Fruit fly (Drosophila melanogaster) whole organism, embryonic: ENCODE data around the gene Tengl3.

Experiments used
- Awh ChIP-seq: fragments of 200-800 bp; sonication (Bioruptor generic); IDR thresholded peaks from 2 replicates; pipeline ENCODE4, ENCODE4 v1.3.6; 2022; ENCODE audit warnings: missing biosample characterization, missing genetic modification characterization
- CG10267 ChIP-seq: fragments of 200-800 bp; sonication (Bioruptor generic); optimal IDR thresholded peaks from 2 replicates; lab custom pipeline; 2018; ENCODE audit warnings: missing biosample characterization, mild to moderate bottlenecking, missing genetic modification characterization, moderate library complexity
- CG11696 ChIP-seq: fragments of 200-800 bp; sonication (Bioruptor generic); IDR thresholded peaks from 2 replicates; pipeline ENCODE4 v1.3.6; 2022; ENCODE audit warnings: missing biosample characterization, missing genetic modification characterization
- CG14050 ChIP-seq: fragments of 200-800 bp; sonication (Bioruptor generic); IDR thresholded peaks from 3 replicates; pipeline ENCODE4 v1.3.6; 2022; ENCODE audit warnings: missing biosample characterization, missing genetic modification characterization
- CG15696 ChIP-seq: fragments of 200-800 bp; sonication (Bioruptor generic); optimal IDR thresholded peaks from 2 replicates; lab custom pipeline; 2019; ENCODE audit warnings: missing biosample characterization, mild to moderate bottlenecking, missing genetic modification characterization, moderate library complexity
- CG1603 ChIP-seq: fragments of 200-800 bp; sonication (Bioruptor generic); optimal IDR thresholded peaks from 2 replicates; lab custom pipeline; 2019; ENCODE audit warnings: missing biosample characterization, mild to moderate bottlenecking, missing genetic modification characterization, moderate library complexity
- CG2116 ChIP-seq: fragments of 200-800 bp; sonication (Bioruptor generic); optimal IDR thresholded peaks from 3 replicates; lab custom pipeline; 2018; ENCODE audit warnings: missing biosample characterization, mild to moderate bottlenecking, missing genetic modification characterization
- CG2129 ChIP-seq: fragments of 200-800 bp; sonication (Bioruptor generic); IDR thresholded peaks from 2 replicates; pipeline ENCODE4 v1.3.6; 2022; ENCODE audit warnings: missing biosample characterization, missing genetic modification characterization; ENCODE audit not compliant: partially characterized antibody
- CG4328 ChIP-seq: fragments of 200-800 bp; sonication (Bioruptor generic); optimal IDR thresholded peaks from 3 replicates; lab custom pipeline; 2017; ENCODE audit warnings: missing biosample characterization, missing genetic modification reagents, missing genetic modification characterization
- CG4854 ChIP-seq: fragments of 200-800 bp; sonication (Bioruptor generic); optimal IDR thresholded peaks from 2 replicates; lab custom pipeline; 2016; ENCODE audit warnings: missing biosample characterization, missing genetic modification characterization, inconsistent platforms
- CG7928 ChIP-seq: fragments of 200-800 bp; sonication (Bioruptor generic); optimal IDR thresholded peaks from 2 replicates; lab custom pipeline; 2017; ENCODE audit warnings: missing biosample characterization, mild to moderate bottlenecking, missing genetic modification characterization
- CG8924 ChIP-seq: fragments of 200-800 bp; optimal IDR thresholded peaks from 3 replicates; lab custom pipeline; 2019; ENCODE audit warnings: missing biosample characterization, mild to moderate bottlenecking, missing genetic modification characterization, moderate library complexity
- CG9727 ChIP-seq: fragments of 200-800 bp; sonication (Bioruptor generic); optimal IDR thresholded peaks from 3 replicates; lab custom pipeline; 2017; ENCODE audit warnings: missing biosample characterization, mild to moderate bottlenecking, missing genetic modification characterization
- CG9797 ChIP-seq: fragments of 200-800 bp; sonication (Bioruptor generic); optimal IDR thresholded peaks from 3 replicates; lab custom pipeline; 2018; ENCODE audit warnings: missing biosample characterization, mild to moderate bottlenecking, missing genetic modification characterization
- CG9932 ChIP-seq: fragments of 200-800 bp; sonication (Bioruptor generic); IDR thresholded peaks from 2 replicates; pipeline ENCODE4 v1.3.6; 2022; ENCODE audit warnings: missing biosample characterization, missing genetic modification characterization
- CkIIα-i1 ChIP-seq: fragments of 200-800 bp; sonication (Bioruptor generic); IDR thresholded peaks from 2 replicates; pipeline ENCODE4 v1.3.6; 2022; ENCODE audit warnings: missing biosample characterization, missing genetic modification characterization
- Elba2 ChIP-seq: fragments of 200-800 bp; sonication (Bioruptor generic); optimal IDR thresholded peaks from 3 replicates; lab custom pipeline; 2016; ENCODE audit warnings: missing biosample characterization, missing genetic modification characterization
- Ets97D ChIP-seq: fragments of 200-800 bp; sonication (Bioruptor generic); optimal IDR thresholded peaks from 3 replicates; lab custom pipeline; 2016; ENCODE audit warnings: missing biosample characterization, missing genetic modification characterization
- HHEX ChIP-seq: fragments of 200-800 bp; sonication (Bioruptor generic); optimal IDR thresholded peaks from 3 replicates; lab custom pipeline; 2017; ENCODE audit warnings: missing biosample characterization, mild to moderate bottlenecking, missing genetic modification characterization, missing genetic modification reagents
- HLH54F ChIP-seq: fragments of 200-800 bp; sonication (Bioruptor generic); optimal IDR thresholded peaks from 3 replicates; lab custom pipeline; 2016; ENCODE audit warnings: missing biosample characterization, missing genetic modification characterization
- Hand ChIP-seq: fragments of 200-800 bp; sonication (Bioruptor generic); optimal IDR thresholded peaks from 2 replicates; lab custom pipeline; 2017; ENCODE audit warnings: mild to moderate bottlenecking, missing biosample characterization, missing genetic modification reagents, missing genetic modification characterization
- HmgD ChIP-seq: fragments of 200-800 bp; sonication (Bioruptor generic); optimal IDR thresholded peaks from 3 replicates; lab custom pipeline; 2016; ENCODE audit warnings: missing biosample characterization, missing genetic modification characterization
- Neu2 ChIP-seq: fragments of 200-800 bp; sonication (Bioruptor generic); optimal IDR thresholded peaks from 3 replicates; lab custom pipeline; 2016; ENCODE audit warnings: missing biosample characterization, missing genetic modification characterization, borderline replicate concordance
- Optix ChIP-seq: fragments of 200-800 bp; sonication (Bioruptor generic); IDR thresholded peaks from 3 replicates; pipeline ENCODE4 v1.3.6; 2022; ENCODE audit warnings: missing biosample characterization, missing genetic modification characterization
- PHDP ChIP-seq: fragments of 200-800 bp; sonication (Bioruptor generic); optimal IDR thresholded peaks from 3 replicates; lab custom pipeline; 2018; ENCODE audit warnings: missing biosample characterization, mild to moderate bottlenecking, missing genetic modification characterization, moderate library complexity
- Ptx1 ChIP-seq: fragments of 200-800 bp; sonication (Bioruptor generic); IDR thresholded peaks from 2 replicates; pipeline ENCODE4 v1.3.6; 2022; ENCODE audit warnings: missing biosample characterization, missing genetic modification characterization
- Ravus ChIP-seq: fragments of 200-800 bp; sonication (Bioruptor generic); IDR thresholded peaks from 2 replicates; pipeline ENCODE4 v1.3.6; 2022; ENCODE audit warnings: missing biosample characterization, missing genetic modification characterization
- Sry-δ ChIP-seq: fragments of 200-800 bp; sonication (Bioruptor generic); optimal IDR thresholded peaks from 2 replicates; lab custom pipeline; 2016; ENCODE audit warnings: missing biosample characterization, missing genetic modification characterization
- TFAM ChIP-seq: fragments of 200-800 bp; sonication (Bioruptor generic); optimal IDR thresholded peaks from 2 replicates; lab custom pipeline; 2017; ENCODE audit warnings: missing biosample characterization, missing genetic modification characterization, inconsistent platforms
- Xbp1 ChIP-seq: fragments of 200-800 bp; sonication (Bioruptor generic); optimal IDR thresholded peaks from 3 replicates; lab custom pipeline; 2016; ENCODE audit warnings: missing biosample characterization, mild to moderate bottlenecking, missing genetic modification characterization
- abd-A ChIP-seq: fragments of 200-800 bp; sonication (Bioruptor generic); optimal IDR thresholded peaks from 3 replicates; lab custom pipeline; 2019; ENCODE audit warnings: missing biosample characterization, mild to moderate bottlenecking, missing genetic modification characterization, moderate library complexity
- aop ChIP-seq: fragments of 200-800 bp; sonication (Bioruptor generic); IDR thresholded peaks from 2 replicates; pipeline ENCODE4 v1.3.6; 2022; ENCODE audit warnings: missing biosample characterization, missing genetic modification characterization
- ap ChIP-seq: fragments of 200-800 bp; sonication (Bioruptor generic); IDR thresholded peaks from 2 replicates; pipeline ENCODE4 v1.3.6; 2022; ENCODE audit warnings: missing biosample characterization, missing genetic modification characterization
- ash1 ChIP-seq: fragments of 200-800 bp; sonication (Bioruptor generic); optimal IDR thresholded peaks from 2 replicates; lab custom pipeline; 2018; ENCODE audit warnings: missing biosample characterization, mild to moderate bottlenecking, missing genetic modification characterization
- cad ChIP-seq: fragments of >200 bp; optimal IDR thresholded peaks from 2 replicates; lab custom pipeline; 2017; ENCODE audit warnings: missing biosample characterization, missing genetic modification characterization
- chif ChIP-seq, 2 experiments: fragments of 200-800 bp; sonication (Bioruptor generic); optimal IDR thresholded peaks; 3 replicates each; lab custom pipeline; 2016; ENCODE audit warnings: missing biosample characterization in 2 of 2, missing genetic modification characterization in 2 of 2
- dimm ChIP-seq: fragments of 200-800 bp; sonication (Bioruptor generic); IDR thresholded peaks from 2 replicates; pipeline ENCODE4 v1.3.6; 2022; ENCODE audit warnings: missing biosample characterization, missing genetic modification characterization
- dmrt99B ChIP-seq: fragments of 200-800 bp; sonication (Bioruptor generic); optimal IDR thresholded peaks from 2 replicates; lab custom pipeline; 2018; ENCODE audit warnings: missing biosample characterization, mild to moderate bottlenecking, missing genetic modification characterization, moderate library complexity
- gem ChIP-seq: fragments of 200-800 bp; sonication (Bioruptor generic); optimal IDR thresholded peaks from 2 replicates; lab custom pipeline; 2019; ENCODE audit warnings: missing biosample characterization, mild to moderate bottlenecking, missing genetic modification characterization, moderate library complexity
- gt ChIP-seq: fragments of 200-800 bp; sonication (Bioruptor generic); IDR thresholded peaks from 2 replicates; pipeline ENCODE4 v1.3.6; 2022; ENCODE audit warnings: missing biosample characterization, missing genetic modification characterization
- lmd ChIP-seq: fragments of 200-800 bp; sonication (Bioruptor generic); IDR thresholded peaks from 2 replicates; pipeline ENCODE4 v1.3.6; 2022; ENCODE audit warnings: missing biosample characterization, missing genetic modification characterization
- pros ChIP-seq: fragments of 200-800 bp; sonication (Bioruptor generic); optimal IDR thresholded peaks from 3 replicates; lab custom pipeline; 2019; ENCODE audit warnings: missing biosample characterization, mild to moderate bottlenecking, missing genetic modification characterization, moderate library complexity
- sc ChIP-seq, 3 experiments: fragments of >200 bp in 2 of 3; fragments of 200-800 bp in 1 of 3; sonication (Bioruptor generic) in 1 of 3; optimal IDR thresholded peaks; 2 replicates in 2 of 3; 3 replicates in 1 of 3; lab custom pipeline; 2017; ENCODE audit warnings: mild to moderate bottlenecking in 1 of 3, missing biosample characterization in 1 of 3, missing genetic modification characterization in 1 of 3, missing genetic modification reagents in 1 of 3
- sd ChIP-seq: fragments of 200-800 bp; sonication (Bioruptor generic); optimal IDR thresholded peaks from 3 replicates; lab custom pipeline; 2018; ENCODE audit warnings: missing biosample characterization, mild to moderate bottlenecking, missing genetic modification characterization, moderate library complexity
- sens ChIP-seq: fragments of 200-800 bp; sonication (Bioruptor generic); peaks from one replicate; lab custom pipeline; 2016; ENCODE audit warnings: missing biosample characterization, missing genetic modification characterization
- sens-2 ChIP-seq: fragments of 200-800 bp; sonication (Bioruptor generic); IDR thresholded peaks from 2 replicates; pipeline ENCODE4 v1.3.6; 2022; ENCODE audit warnings: missing biosample characterization, missing genetic modification characterization
- sim ChIP-seq: fragments of 200-800 bp; sonication (Bioruptor generic); IDR thresholded peaks from 2 replicates; pipeline ENCODE4 v1.3.6; 2022; ENCODE audit warnings: missing biosample characterization, missing genetic modification characterization
- slou ChIP-seq: fragments of 200-800 bp; sonication (Bioruptor generic); optimal IDR thresholded peaks from 3 replicates; lab custom pipeline; 2016; ENCODE audit warnings: missing biosample characterization, missing genetic modification characterization
- tll ChIP-seq, 2 experiments: fragments of 200-800 bp in 1 of 2; fragments of >200 bp in 1 of 2; sonication (Bioruptor generic) in 1 of 2; optimal IDR thresholded peaks; 2 replicates each; lab custom pipeline; 2017 to 2019; ENCODE audit warnings: missing biosample characterization in 2 of 2, missing genetic modification characterization in 2 of 2, mild to moderate bottlenecking in 1 of 2, moderate library complexity in 1 of 2
- trem ChIP-seq: fragments of 200-800 bp; optimal IDR thresholded peaks from 3 replicates; lab custom pipeline; 2019; ENCODE audit warnings: missing biosample characterization, mild to moderate bottlenecking, missing genetic modification characterization, moderate library complexity
- yki ChIP-seq: fragments of >200 bp; optimal IDR thresholded peaks from 3 replicates; lab custom pipeline; 2018

The Tengl3 gene

DNA sequence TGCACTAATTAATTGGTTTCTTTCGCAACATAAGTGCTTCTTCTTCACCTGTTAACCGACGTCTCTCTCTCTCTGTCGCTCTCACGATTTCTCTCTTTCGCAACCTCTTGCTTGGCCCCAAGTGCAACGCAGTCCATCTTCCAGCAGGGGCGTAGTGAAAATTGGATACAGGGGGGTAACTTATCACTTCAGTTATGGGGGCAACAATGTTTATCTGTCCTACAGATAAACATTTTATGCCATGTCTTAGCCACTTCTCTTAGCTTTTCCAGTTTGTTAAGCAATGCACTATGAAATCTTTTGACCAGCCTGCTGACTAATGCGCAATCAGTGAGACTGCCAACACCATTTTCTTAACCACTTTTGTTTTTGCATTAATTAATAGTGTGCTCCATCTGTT, 10.7 kb downstream of the Tengl3 start (continued):
- TF ChIP-seq CG9932 (GFP tag; lab: Robert Waterston, UW) (no peak), Ptx1 (GFP tag; lab: Robert Waterston, UW) (peak; percentile 66), HmgD (GFP tag; lab: Kevin White, UChicago) (no peak), sc (optimal IDR thresholded peaks at IDR 0.05; lab: Kevin White, UChicago) (no peak), sc (GFP tag; optimal IDR thresholded peaks at IDR 0.05; lab: Kevin White, UChicago) (no peak), CG11696 (peak; percentile 26; the same call in 1 of the 2 replicates), dimm (no peak), trem (tag; lab: Kevin White, UChicago) (peak; percentile 10), CG15696 (no peak), slou (no peak), ap (GFP tag; lab: Robert Waterston, UW) (peak; percentile 54), sim (GFP tag; lab: Robert Waterston, UW) (no peak), Awh (GFP tag; lab: Robert Waterston, UW) (no peak; the same call in none of the 2 replicates), CG4854 (no peak), Neu2 (GFP tag; lab: Kevin White, UChicago) (no peak), Ets97D (no peak), CG2129 (no peak), CG9727 (no peak), CG2116 (GFP tag; lab: Kevin White, UChicago) (peak; percentile 21), sens-2 (GFP tag; lab: Robert Waterston, UW) (peak; percentile 48; the same call in 1 of the 2 replicates), CG14050 (GFP tag; lab: Robert Waterston, UW) (peak; percentile 56; the same call in 1 of the 3 replicates), abd-A (tag; lab: Kevin White, UChicago) (no peak), Hand (no peak), sens (GFP tag; lab: Kevin White, UChicago) (peak; percentile 90), Xbp1 (peak; percentile 54), lmd (GFP tag; lab: Robert Waterston, UW) (peak; percentile 29; the same call in 1 of the 2 replicates), ash1 (GFP tag; lab: Kevin White, UChicago) (no peak), HLH54F (peak; percentile 10), HHEX (GFP tag; lab: Kevin White, UChicago) (peak; percentile 5), CG1603 (peak; percentile 72), tll (GFP tag; optimal IDR thresholded peaks at IDR 0.05; lab: Kevin White, UChicago) (no peak), PHDP (tag; lab: Kevin White, UChicago) (peak; percentile 51), Elba2 (GFP tag; lab: Kevin White, UChicago) (no peak), Optix (GFP tag; lab: Robert Waterston, UW) (no peak), CkIIα-i1 (GFP tag; lab: Robert Waterston, UW) (no peak), gem (tag; lab: Kevin White, UChicago) (peak; percentile 69), yki (lab: Kevin White, UChicago) (no peak), CG8924 (tag; lab: Kevin White, UChicago) (peak; percentile 14), CG10267 (tag; lab: Kevin White, UChicago) (peak; percentile 9), CG9797 (no peak), dmrt99B (tag; lab: Kevin White, UChicago) (peak; percentile 72), sd (no peak), aop (GFP tag; lab: Robert Waterston, UW) (no peak), chif (GFP tag; optimal IDR thresholded peaks at IDR 0.05; lab: Kevin White, UChicago) (peak; percentile 16 to 39), CG4328 (peak; percentile 30), Ravus (GFP tag; lab: Robert Waterston, UW) (no peak), gt (GFP tag; lab: Robert Waterston, UW) (no peak), cad (GFP tag; lab: Kevin White, UChicago) (no peak), TFAM (GFP tag; lab: Kevin White, UChicago) (no peak), CG7928 (GFP tag; lab: Kevin White, UChicago) (no peak), Sry-δ (GFP tag; lab: Kevin White, UChicago) (no peak), pros (GFP tag; lab: Kevin White, UChicago) (peak; percentile 0)
